Worm (Caenorhabditis elegans): ENCODE results near the gene Y66C5A.1.

- TF ChIP-seq ztf-11 (tag; optimal IDR thresholded peaks at IDR 0.05) (no peak), mbf-1 (tag; optimal IDR thresholded peaks at IDR 0.05) (no peak), ceh-16 (tag; optimal IDR thresholded peaks at IDR 0.05) (peak; percentile 71), lsy-2 (tag; optimal IDR thresholded peaks at IDR 0.05) (no peak), egl-27 (tag; optimal IDR thresholded peaks at IDR 0.05) (no peak), blmp-1 (tag; optimal IDR thresholded peaks at IDR 0.05; ENCODE audit: insufficient read depth) (no peak)
Observed at ce11 chrX:14503800-14504550, 48.7 kb upstream of the Y66C5A.1 start, which contains the start of gene M163.1.
